Worm (Caenorhabditis elegans): Measurements from ENCODE around the gene C45G9.8.

The C45G9.8 gene

DNA sequence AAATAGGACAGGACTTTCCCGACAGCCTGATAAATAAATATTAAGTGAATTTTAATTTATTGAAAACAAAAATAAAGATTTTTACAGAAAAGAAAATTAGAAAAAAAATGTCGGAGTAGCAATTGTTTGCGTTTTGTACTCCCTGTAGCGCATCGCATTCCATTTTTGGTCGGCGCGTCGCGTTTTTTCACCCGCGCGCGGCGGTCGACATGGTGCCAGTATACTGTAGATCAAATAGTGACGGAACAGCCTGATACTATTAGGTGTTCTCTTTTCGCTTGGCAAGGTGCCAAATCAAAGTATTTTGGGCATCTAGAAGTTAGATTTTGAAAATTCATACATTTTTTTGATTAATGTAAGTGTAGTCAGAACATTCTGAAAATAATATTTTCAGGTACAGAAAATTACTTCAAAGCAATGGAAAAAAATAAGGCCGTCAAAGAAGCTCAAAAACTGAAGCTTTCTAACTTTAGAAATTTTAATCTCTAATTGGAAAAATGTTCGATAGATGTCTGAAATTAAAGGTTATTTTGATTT is 45.4 kb upstream of the C45G9.8 start:
- no peak for TF ChIP-seq pqm-1 (tag; optimal IDR thresholded peaks at IDR 0.05)
- no peak for TF ChIP-seq nhr-85 (tag)
- no peak for TF ChIP-seq irx-1 (tag; optimal IDR thresholded peaks at IDR 0.05)
- TF ChIP-seq unc-62 (GFP tag; optimal IDR thresholded peaks at IDR 0.05) = no peak
- TF ChIP-seq swsn-7 (tag; optimal IDR thresholded peaks at IDR 0.05) = no peak
- no peak for TF ChIP-seq nhr-11 (tag; optimal IDR thresholded peaks at IDR 0.05)
- TF ChIP-seq aly-2 (tag; optimal IDR thresholded peaks at IDR 0.05) = no peak
- TF ChIP-seq zip-4 (GFP tag; optimal IDR thresholded peaks at IDR 0.05) = no peak
- no peak for TF ChIP-seq unc-130 (tag; optimal IDR thresholded peaks at IDR 0.05)
- TF ChIP-seq ztf-11 (tag; optimal IDR thresholded peaks at IDR 0.05) = no peak
- no peak for TF ChIP-seq nhr-20 (tag; optimal IDR thresholded peaks at IDR 0.05)
- TF ChIP-seq C04F5.9 (tag; optimal IDR thresholded peaks at IDR 0.05) = no peak
- no peak for TF ChIP-seq sup-37 (GFP tag; optimal IDR thresholded peaks at IDR 0.05)
- TF ChIP-seq sox-4 (tag; optimal IDR thresholded peaks at IDR 0.05) = no peak
- no peak for TF ChIP-seq egl-13 (tag; optimal IDR thresholded peaks at IDR 0.05)
- no peak for TF ChIP-seq pag-3 (tag; optimal IDR thresholded peaks at IDR 0.05; ENCODE audit: borderline replicate concordance, insufficient read depth)
- TF ChIP-seq ceh-90 (tag; optimal IDR thresholded peaks at IDR 0.05) = no peak
- no peak for TF ChIP-seq Y116A8C.19 (tag; optimal IDR thresholded peaks at IDR 0.05; ENCODE audit: borderline replicate concordance)

DNA sequence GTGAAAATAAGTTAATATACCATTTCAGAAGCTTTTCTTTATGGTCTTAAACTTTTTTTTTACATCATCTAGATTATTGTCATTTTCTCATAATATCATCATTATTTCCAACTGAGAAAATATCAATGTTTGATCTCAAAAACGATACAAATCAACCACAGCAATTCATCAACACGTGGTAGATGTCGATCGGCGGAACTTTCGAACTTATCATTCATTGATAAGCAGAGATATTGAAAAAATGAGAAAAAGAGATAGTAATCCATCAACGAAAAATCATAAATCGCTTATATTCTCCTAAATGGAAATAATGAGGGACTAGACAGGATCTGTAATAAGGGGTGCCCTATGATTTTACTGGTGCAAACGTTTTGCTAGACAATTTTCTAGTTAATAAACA is 43.3 kb upstream of the C45G9.8 start:
- TF ChIP-seq hlh-4 (tag; optimal IDR thresholded peaks at IDR 0.05) = no peak
- peak; percentile 30 for TF ChIP-seq nhr-19 (GFP tag; conservative IDR thresholded peaks at IDR 0.05)
- no peak for TF ChIP-seq hlh-17 (GFP tag; optimal IDR thresholded peaks at IDR 0.05; ENCODE audit: borderline replicate concordance)
- peak; percentile 67 for TF ChIP-seq nhr-20 (tag; optimal IDR thresholded peaks at IDR 0.05)
- peak; percentile 84 for TF ChIP-seq blmp-1 (tag; optimal IDR thresholded peaks at IDR 0.05)
- TF ChIP-seq snu-23 (GFP tag; optimal IDR thresholded peaks at IDR 0.05) = peak; percentile 13
- TF ChIP-seq lin-14 (GFP tag; optimal IDR thresholded peaks at IDR 0.05) = peak; percentile 29
- TF ChIP-seq tbx-2 (tag; optimal IDR thresholded peaks at IDR 0.05) = peak; percentile 10
- TF ChIP-seq fos-1 (tag; optimal IDR thresholded peaks at IDR 0.05) = no peak
- no peak for TF ChIP-seq sox-4 (tag; optimal IDR thresholded peaks at IDR 0.05)
- peak in 5 of 6 experiments; percentile 55 to 87 (median 82) for TF ChIP-seq elt-3 (tag; optimal IDR thresholded peaks at IDR 0.05)
- no peak for TF ChIP-seq jun-1 (tag; optimal IDR thresholded peaks at IDR 0.05)
- no peak for TF ChIP-seq C34B4.2 (tag; optimal IDR thresholded peaks at IDR 0.05)
- no peak for TF ChIP-seq irx-1 (tag; optimal IDR thresholded peaks at IDR 0.05)
- peak; percentile 43 for TF ChIP-seq nhr-71 (tag; optimal IDR thresholded peaks at IDR 0.05)
- peak; percentile 60 for TF ChIP-seq nhr-85 (tag)

DNA sequence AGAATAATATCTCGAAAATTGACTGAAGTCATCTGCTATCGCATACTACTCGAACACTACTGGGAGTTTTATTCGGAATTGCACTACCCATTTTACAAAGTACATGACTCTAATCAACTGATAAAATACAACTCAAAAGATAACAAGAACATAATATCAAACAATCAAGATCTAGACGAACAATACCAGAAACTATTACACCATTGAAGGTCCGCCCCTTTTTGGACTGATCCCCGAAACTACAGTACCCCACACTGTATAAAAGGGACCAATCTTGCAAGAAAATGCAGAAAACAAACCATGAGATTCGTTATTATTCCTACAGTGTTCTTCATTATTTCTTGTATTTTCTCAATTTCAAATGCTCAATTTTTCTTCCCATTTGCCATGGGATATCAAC is 41.1 kb upstream of the C45G9.8 start, which contains the start of gene F54D8.10:
Gene F54D8.10, plus strand, starts transcription at position 301 of the 400 bp plus-strand sequence.
- TF ChIP-seq nhr-12 (tag; optimal IDR thresholded peaks at IDR 0.05) = no peak
- no peak for TF ChIP-seq sox-4 (tag; optimal IDR thresholded peaks at IDR 0.05)
- TF ChIP-seq swsn-7 (tag; optimal IDR thresholded peaks at IDR 0.05) = no peak
- TF ChIP-seq egl-13 (tag; optimal IDR thresholded peaks at IDR 0.05) = no peak
- TF ChIP-seq nhr-47 (tag; optimal IDR thresholded peaks at IDR 0.05) = no peak
- no peak for TF ChIP-seq tlp-1 (tag; optimal IDR thresholded peaks at IDR 0.05)
- no peak for TF ChIP-seq nhr-76 (tag; optimal IDR thresholded peaks at IDR 0.05)
- TF ChIP-seq pax-3 (tag; optimal IDR thresholded peaks at IDR 0.05) = no peak
- TF ChIP-seq tbx-2 (tag; optimal IDR thresholded peaks at IDR 0.05) = no peak
- TF ChIP-seq zag-1 (tag; optimal IDR thresholded peaks at IDR 0.05) = no peak
- TF ChIP-seq C34B4.2 (tag; optimal IDR thresholded peaks at IDR 0.05) = no peak

DNA sequence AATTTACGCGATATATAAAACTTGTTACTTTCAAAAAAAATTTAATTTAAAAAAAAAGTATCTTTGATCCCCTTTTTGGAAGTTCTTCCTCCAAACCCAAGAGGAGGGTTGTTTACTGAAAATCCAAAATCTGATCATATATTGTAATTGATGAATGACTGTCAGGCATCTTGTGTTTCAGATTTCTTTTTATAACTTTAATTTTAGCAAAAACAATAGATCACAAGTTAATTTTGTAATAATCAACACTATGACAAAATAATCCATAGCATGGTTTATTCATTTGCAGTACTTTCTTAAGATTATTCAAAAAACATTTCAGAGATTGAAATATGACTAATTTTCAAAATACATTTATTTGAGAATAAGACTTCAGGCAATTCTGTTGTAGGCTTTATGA is 38.9 kb upstream of the C45G9.8 start:
- TF ChIP-seq ceh-90 (tag; optimal IDR thresholded peaks at IDR 0.05) = no peak
- no peak for TF ChIP-seq ama-1 (optimal IDR thresholded peaks at IDR 0.05)
- TF ChIP-seq swsn-7 (tag; optimal IDR thresholded peaks at IDR 0.05) = no peak
- no peak for TF ChIP-seq nhr-11 (tag; optimal IDR thresholded peaks at IDR 0.05)
- no peak for TF ChIP-seq xbp-1 (tag; optimal IDR thresholded peaks at IDR 0.05)
- no peak for TF ChIP-seq nhr-77 (tag; optimal IDR thresholded peaks at IDR 0.05)

Data from whole organism, L1 larva.